Worm (Caenorhabditis elegans) whole organism, L4 larva: ENCODE results near the gene F45E1.5.

Experiments
- D1046.2 ChIP-seq: fragments of 200-800 bp; sonication (Bioruptor generic); IDR thresholded peaks from 2 replicates; pipeline ENCODE4 v1.3.6; 2022; ENCODE audit warnings: missing genetic modification characterization, missing compliant biosample characterization
- F26F4.8 ChIP-seq: fragments of 200-800 bp; sonication (Bioruptor generic); conservative IDR thresholded peaks from 2 replicates; pipeline ENCODE4 v1.3.6; 2022; ENCODE audit warnings: missing genetic modification characterization, missing compliant biosample characterization
- T20F7.1 ChIP-seq: fragments of 200-800 bp; sonication (Bioruptor generic); optimal IDR thresholded peaks from 2 replicates; lab custom pipeline; 2018; ENCODE audit warnings: mild to moderate bottlenecking, missing genetic modification characterization, missing compliant biosample characterization
- Y105C5A.15 ChIP-seq: fragments of 200-800 bp; sonication (Bioruptor generic); IDR thresholded peaks from 2 replicates; pipeline ENCODE4 v1.3.6; 2022; ENCODE audit warnings: missing genetic modification characterization, missing compliant biosample characterization
- Y75B8A.6 ChIP-seq: fragments of 200-800 bp; sonication (Bioruptor generic); IDR thresholded peaks from 2 replicates; pipeline ENCODE4 v1.3.6; 2022; ENCODE audit warnings: missing genetic modification reagents, missing genetic modification characterization, missing compliant biosample characterization
- aly-2 ChIP-seq: sonication (generic microtip); optimal IDR thresholded peaks from 2 replicates; lab custom pipeline; 2018; ENCODE audit warnings: missing biosample characterization, missing genetic modification characterization
- ctbp-1 ChIP-seq: fragments of 200-800 bp; sonication (Bioruptor generic); IDR thresholded peaks from 2 replicates; pipeline ENCODE4 v1.3.6; 2022; ENCODE audit warnings: missing genetic modification reagents, missing genetic modification characterization, missing compliant biosample characterization
- daf-16 ChIP-seq, 3 experiments: sonication (generic microtip); optimal IDR thresholded peaks; 2 replicates each; lab custom pipeline; 2016 to 2017; ENCODE audit warnings: missing genetic modification characterization in 3 of 3, missing genetic modification reagents in 3 of 3, mild to moderate bottlenecking in 2 of 3, missing compliant biosample characterization in 2 of 3, missing biosample characterization in 1 of 3, moderate library complexity in 1 of 3
- dmd-6 ChIP-seq: fragments of 200-800 bp; sonication (Bioruptor generic); IDR thresholded peaks from 2 replicates; pipeline ENCODE4 v1.3.6; 2022; ENCODE audit warnings: missing genetic modification reagents, missing genetic modification characterization, missing compliant biosample characterization
- dve-1 ChIP-seq: sonication (generic microtip); optimal IDR thresholded peaks from 2 replicates; lab custom pipeline; 2017; ENCODE audit warnings: antibody characterized with exemption, mild to moderate bottlenecking, missing genetic modification characterization, missing compliant biosample characterization; ENCODE audit not compliant: insufficient read depth
- egl-43 ChIP-seq: fragments of 200-800 bp; sonication (Bioruptor generic); IDR thresholded peaks from 2 replicates; pipeline ENCODE4 v1.3.6; 2022; ENCODE audit warnings: missing genetic modification reagents, missing genetic modification characterization, missing compliant biosample characterization
- hif-1 ChIP-seq, 2 experiments: sonication (generic microtip); optimal IDR thresholded peaks; 2 replicates each; lab custom pipeline; 2016 to 2017; ENCODE audit warnings: missing compliant biosample characterization in 2 of 2, missing genetic modification characterization in 2 of 2, missing genetic modification reagents in 2 of 2, missing genotype in 2 of 2, mild to moderate bottlenecking in 1 of 2
- hlh-11 ChIP-seq: fragments of 200-800 bp; sonication (Bioruptor generic); optimal IDR thresholded peaks from 2 replicates; lab custom pipeline; 2018; ENCODE audit warnings: mild to moderate bottlenecking, missing genetic modification characterization, missing compliant biosample characterization
- hlh-30 ChIP-seq: sonication (generic microtip); optimal IDR thresholded peaks from 2 replicates; lab custom pipeline; 2017; ENCODE audit warnings: antibody characterized with exemption, mild to moderate bottlenecking, missing genetic modification characterization, missing compliant biosample characterization; ENCODE audit not compliant: insufficient read depth
- lin-29 ChIP-seq: fragments of 200-800 bp; sonication (Bioruptor generic); IDR thresholded peaks from 2 replicates; pipeline ENCODE4 v1.3.6; 2022; ENCODE audit warnings: missing genetic modification reagents, missing genetic modification characterization, missing compliant biosample characterization
- lin-39 ChIP-seq: fragments of 150-350 bp; optimal IDR thresholded peaks from 2 replicates; lab custom pipeline; 2014; ENCODE audit warnings: missing biosample characterization, missing genetic modification reagents, missing genetic modification characterization
- mes-2 ChIP-seq: sonication (generic microtip); optimal IDR thresholded peaks from 2 replicates; lab custom pipeline; 2016; ENCODE audit warnings: missing genotype, mild to moderate bottlenecking, missing genetic modification characterization, missing compliant biosample characterization; ENCODE audit not compliant: poor library complexity, severe bottlenecking
- mxl-2 ChIP-seq: fragments of 200-800 bp; sonication (Bioruptor generic); conservative IDR thresholded peaks from 2 replicates; pipeline ENCODE4 v1.3.6; 2022; ENCODE audit warnings: missing genetic modification reagents, missing genetic modification characterization, missing compliant biosample characterization
- nhr-25 ChIP-seq: sonication (generic microtip); optimal IDR thresholded peaks from 2 replicates; lab custom pipeline; 2017; ENCODE audit warnings: missing genetic modification characterization, mild to moderate bottlenecking, missing compliant biosample characterization, antibody characterized with exemption, moderate library complexity, borderline replicate concordance; ENCODE audit not compliant: insufficient read depth
- nhr-28 ChIP-seq: fragments of 150-350 bp; optimal IDR thresholded peaks from 2 replicates; lab custom pipeline; 2014; ENCODE audit warnings: missing biosample characterization, missing genetic modification characterization
- nhr-48 ChIP-seq: sonication (generic microtip); optimal IDR thresholded peaks from 2 replicates; lab custom pipeline; 2016; ENCODE audit warnings: mild to moderate bottlenecking, missing genetic modification characterization, missing compliant biosample characterization
- php-3 ChIP-seq: fragments of 200-800 bp; sonication (Bioruptor generic); IDR thresholded peaks from 2 replicates; pipeline ENCODE4 v1.3.6; 2022; ENCODE audit warnings: missing genetic modification reagents, missing genetic modification characterization, missing compliant biosample characterization
- pqm-1 ChIP-seq: sonication (generic microtip); optimal IDR thresholded peaks from 2 replicates; lab custom pipeline; 2017; ENCODE audit warnings: missing biosample characterization, missing genetic modification characterization
- saeg-2 ChIP-seq: fragments of 200-800 bp; sonication (Bioruptor generic); IDR thresholded peaks from 2 replicates; pipeline ENCODE4 v1.3.6; 2022; ENCODE audit warnings: missing genetic modification reagents, missing genetic modification characterization, missing compliant biosample characterization
- spr-3 ChIP-seq: fragments of 200-800 bp; sonication (Bioruptor generic); optimal IDR thresholded peaks from 2 replicates; lab custom pipeline; 2018; ENCODE audit warnings: mild to moderate bottlenecking, missing genetic modification characterization, missing compliant biosample characterization
- unc-62 ChIP-seq, 3 experiments: fragments of 150-350 bp in 1 of 3; sonication (generic microtip); optimal IDR thresholded peaks in 2 of 3; peaks in 1 of 3; 1 replicate in 1 of 3; 2 replicates in 2 of 3; lab custom pipeline; 2014 to 2017; ENCODE audit warnings: missing biosample characterization in 3 of 3, missing genetic modification characterization in 3 of 3, missing genetic modification reagents in 3 of 3, missing genotype in 1 of 3
- zfp-3 ChIP-seq: fragments of 200-800 bp; sonication (Bioruptor generic); conservative IDR thresholded peaks from 2 replicates; pipeline ENCODE4 v1.3.6; 2022; ENCODE audit warnings: missing genetic modification reagents, missing genetic modification characterization, missing compliant biosample characterization
- zip-2 ChIP-seq: fragments of 150-350 bp; optimal IDR thresholded peaks from 2 replicates; lab custom pipeline; 2014; ENCODE audit warnings: missing biosample characterization, missing genetic modification characterization

Gene F45E1.5

DNA sequence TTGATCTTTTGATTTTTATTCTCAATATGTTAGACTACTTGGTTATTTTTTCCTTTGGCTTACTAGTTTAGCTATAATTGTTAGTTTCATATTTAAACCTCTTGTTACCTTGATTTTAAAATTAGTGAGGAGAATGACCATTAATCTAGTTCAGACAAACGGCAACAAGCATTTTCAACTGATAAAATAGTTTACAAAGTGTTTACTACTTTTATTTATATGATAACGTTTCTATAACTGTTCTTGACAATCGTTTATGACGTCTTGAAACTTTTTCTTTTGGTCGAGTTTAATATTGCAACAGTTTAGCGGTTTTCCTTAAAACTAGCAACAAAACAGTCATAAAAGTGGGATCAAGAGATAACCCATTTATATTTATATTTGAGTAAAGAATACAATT is 759 bp upstream of the F45E1.5 start:
- TF ChIP-seq nhr-48 (tag; lab: Kevin White, UChicago) (no peak), php-3 (no peak), lin-39 (tag; lab: Kevin White, UChicago) (no peak), daf-16 (GFP tag; optimal IDR thresholded peaks at IDR 0.05; lab: Kevin White, UChicago) (no peak), daf-16 (tag; optimal IDR thresholded peaks at IDR 0.05; lab: Kevin White, UChicago) (peak; percentile 93), saeg-2 (no peak), hif-1 (tag; optimal IDR thresholded peaks at IDR 0.05; lab: Kevin White, UChicago) (no peak), unc-62 (GFP tag; optimal IDR thresholded peaks at IDR 0.05 in 1 of 2; lab: Kevin White, UChicago) (peak in 1 of 2 experiments; percentile 7), unc-62 (tag; optimal IDR thresholded peaks at IDR 0.05; lab: Kevin White, UChicago) (no peak), pqm-1 (peak; percentile 35), dve-1 (peak; percentile 23)

DNA sequence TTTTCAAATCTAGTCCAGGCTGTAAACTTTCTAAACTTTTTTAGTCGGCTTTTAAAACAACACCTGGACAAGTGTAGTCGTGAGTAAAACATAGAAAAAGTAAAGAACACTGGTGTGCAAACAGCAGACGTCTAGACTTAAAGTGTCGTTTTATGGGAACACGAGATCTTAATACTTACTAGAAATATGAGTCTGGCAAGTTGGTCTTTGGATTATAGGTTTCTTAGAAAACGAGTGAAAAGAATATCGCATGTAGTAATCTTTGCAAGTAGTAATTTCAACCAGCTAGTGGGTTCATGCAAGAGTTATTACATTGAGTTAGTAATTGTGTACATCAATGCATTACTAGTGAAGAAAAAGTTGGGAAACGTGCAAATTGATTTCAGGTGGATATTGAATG is 952 bp downstream of the F45E1.5 start:
- TF ChIP-seq Y105C5A.15 (GFP tag; lab: Robert Waterston, UW) = no peak
- TF ChIP-seq zfp-3 (GFP tag; lab: Robert Waterston, UW) = no peak
- TF ChIP-seq lin-29 (GFP tag; lab: Robert Waterston, UW) = no peak
- no peak for TF ChIP-seq saeg-2
- TF ChIP-seq nhr-25 = no peak
- TF ChIP-seq egl-43 (GFP tag; lab: Robert Waterston, UW) = no peak
- no peak for TF ChIP-seq spr-3
- TF ChIP-seq aly-2 (tag; lab: Kevin White, UChicago) = no peak
- no peak for TF ChIP-seq lin-39 (tag; lab: Kevin White, UChicago)
- no peak for TF ChIP-seq Y75B8A.6 (GFP tag; lab: Robert Waterston, UW)

DNA sequence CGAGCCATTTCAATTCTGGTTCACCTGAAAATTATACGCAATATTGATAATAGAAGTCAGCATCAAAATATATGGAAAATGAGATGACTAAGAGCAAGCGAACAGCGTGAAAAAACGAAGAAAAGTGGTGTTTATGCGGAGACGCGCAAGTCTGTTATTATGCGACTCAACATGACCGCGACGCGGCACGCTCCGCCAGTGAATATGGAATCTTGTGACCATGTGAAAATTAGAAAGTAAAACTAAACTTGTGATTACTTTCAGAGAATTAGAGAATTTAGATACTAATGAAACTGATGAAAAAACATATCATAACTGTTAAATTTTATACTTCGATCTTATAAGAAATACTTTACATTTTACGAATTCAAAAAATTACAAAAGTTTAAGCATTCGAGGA is 5.5 kb downstream of the F45E1.5 start, which contains the start of gene his-71:
Gene his-71, minus strand, starts transcription at position 24 of the 400 bp plus-strand sequence.
- no peak for TF ChIP-seq T20F7.1 (GFP tag; lab: Kevin White, UChicago)
- TF ChIP-seq hlh-30 (tag; lab: Kevin White, UChicago) = peak; percentile 68

DNA sequence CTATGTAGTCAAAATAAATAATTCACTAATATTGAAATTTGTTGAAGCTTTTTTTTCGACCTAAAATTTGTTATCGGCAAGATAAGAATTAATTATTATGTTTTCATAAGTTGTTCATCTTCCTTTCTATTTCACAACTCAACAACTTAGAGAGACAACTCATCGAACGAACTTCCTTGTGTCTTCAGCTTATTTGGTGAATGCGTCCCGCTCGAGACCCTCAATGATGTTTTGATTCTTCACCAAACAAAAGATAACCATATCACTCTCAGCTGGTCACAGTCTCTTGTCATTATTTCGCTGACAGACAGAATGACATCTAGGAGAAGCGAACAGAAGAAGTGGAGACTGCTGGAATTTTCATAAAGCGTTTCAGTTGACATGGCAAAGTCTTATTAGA is 8.2 kb downstream of the F45E1.5 start:
- TF ChIP-seq ctbp-1 (no peak), dve-1 (peak; percentile 37), daf-16 (GFP tag; optimal IDR thresholded peaks at IDR 0.05; lab: Kevin White, UChicago) (no peak), daf-16 (tag; optimal IDR thresholded peaks at IDR 0.05; lab: Kevin White, UChicago) (peak; percentile 48), F26F4.8 (GFP tag; lab: Robert Waterston, UW) (no peak), mes-2 (no peak)

DNA sequence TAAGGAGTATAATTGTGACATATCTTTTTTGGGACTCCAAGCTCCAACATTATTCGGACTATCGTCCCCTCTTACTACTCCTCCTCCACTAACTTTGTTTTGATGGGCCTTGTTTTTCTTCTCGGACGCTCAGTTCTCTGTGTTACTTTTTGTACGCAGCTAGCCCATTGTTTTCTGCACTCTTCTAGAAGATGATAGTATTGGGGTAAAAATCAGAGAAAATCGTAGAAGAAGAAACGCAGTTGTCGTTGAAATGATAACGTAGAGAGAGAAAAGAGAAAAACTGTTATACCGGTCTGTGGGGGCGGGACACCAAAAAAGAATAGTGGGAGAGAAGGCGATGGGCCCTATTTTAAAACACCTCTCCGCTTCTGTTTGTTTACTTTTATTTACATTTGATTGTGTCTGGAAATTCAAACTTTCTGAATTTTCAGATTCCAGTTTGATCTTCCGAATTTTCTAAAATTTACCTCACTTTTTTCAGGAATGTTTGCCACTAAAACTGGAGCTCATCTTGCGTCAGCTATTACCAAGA is 9.1 kb downstream of the F45E1.5 start, which contains the start of gene F45E1.4:
Gene F45E1.4, plus strand, starts transcription at position 485 of the 535 bp plus-strand sequence.
- TF ChIP-seq D1046.2 (GFP tag; lab: Robert Waterston, UW) = no peak
- peak; percentile 17 for TF ChIP-seq nhr-28
- TF ChIP-seq daf-16 (GFP tag; optimal IDR thresholded peaks at IDR 0.05; lab: Kevin White, UChicago) = no peak
- peak; percentile 3 for TF ChIP-seq daf-16 (tag; optimal IDR thresholded peaks at IDR 0.05; lab: Kevin White, UChicago)
- no peak for TF ChIP-seq mxl-2 (GFP tag; lab: Robert Waterston, UW)
- TF ChIP-seq zip-2 (tag; lab: Kevin White, UChicago) = no peak
- TF ChIP-seq unc-62 (GFP tag; optimal IDR thresholded peaks at IDR 0.05 in 1 of 2; lab: Kevin White, UChicago) = peak in 1 of 2 experiments; percentile 82
- no peak for TF ChIP-seq unc-62 (tag; optimal IDR thresholded peaks at IDR 0.05; lab: Kevin White, UChicago)
- peak; percentile 30 for TF ChIP-seq hlh-11 (tag; lab: Kevin White, UChicago)
- peak; percentile 28; the same call in 1 of the 2 replicates for TF ChIP-seq dmd-6 (GFP tag; lab: Robert Waterston, UW)
- TF ChIP-seq nhr-48 (tag; lab: Kevin White, UChicago) = peak; percentile 44
